Fruit fly (Drosophila melanogaster) whole organism, prepupa: Measurements from ENCODE around the gene Ssl2.

Source experiments
- CG16779 ChIP-seq: fragments of 200-800 bp; sonication (Bioruptor generic); optimal IDR thresholded peaks from 3 replicates; lab custom pipeline; 2017; ENCODE audit warnings: missing biosample characterization, mild to moderate bottlenecking, missing genetic modification characterization
- CG6854 ChIP-seq: fragments of 200-800 bp; sonication (Bioruptor generic); optimal IDR thresholded peaks from 2 replicates; lab custom pipeline; 2017; ENCODE audit warnings: missing biosample characterization, mild to moderate bottlenecking, missing genetic modification characterization
- CG8632 ChIP-seq: fragments of 200-800 bp; sonication (Bioruptor generic); optimal IDR thresholded peaks from 3 replicates; lab custom pipeline; 2016; ENCODE audit warnings: missing biosample characterization, missing genetic modification characterization
- Hr38 ChIP-seq: sonication (Bioruptor generic); optimal IDR thresholded peaks from 2 replicates; lab custom pipeline; 2016; ENCODE audit warnings: missing biosample characterization, missing genetic modification characterization
- Hr39 ChIP-seq: fragments of 200-800 bp; sonication (Bioruptor generic); optimal IDR thresholded peaks from 2 replicates; lab custom pipeline; 2016; ENCODE audit warnings: missing biosample characterization, missing genetic modification characterization
- Lpt ChIP-seq: fragments of 200-800 bp; sonication (Bioruptor generic); optimal IDR thresholded peaks from 3 replicates; lab custom pipeline; 2016; ENCODE audit warnings: missing biosample characterization, missing genetic modification characterization
- Met ChIP-seq: fragments of 200-800 bp; sonication (Bioruptor generic); optimal IDR thresholded peaks from 3 replicates; lab custom pipeline; 2016; ENCODE audit warnings: missing biosample characterization, missing genetic modification characterization
- Smox ChIP-seq: fragments of 200-800 bp; sonication (Bioruptor generic); optimal IDR thresholded peaks from 3 replicates; lab custom pipeline; 2016; ENCODE audit warnings: missing biosample characterization, missing genetic modification characterization
- Sox102F ChIP-seq: fragments of 200-800 bp; sonication (Bioruptor generic); optimal IDR thresholded peaks from 2 replicates; lab custom pipeline; 2016; ENCODE audit warnings: missing biosample characterization, mild to moderate bottlenecking, missing genetic modification characterization
- fkh ChIP-seq: fragments of 200-800 bp; sonication (Bioruptor generic); optimal IDR thresholded peaks from 3 replicates; lab custom pipeline; 2017; ENCODE audit warnings: missing biosample characterization, mild to moderate bottlenecking, missing genetic modification characterization, moderate library complexity
- pdm3 ChIP-seq: fragments of 200-800 bp; sonication (Bioruptor generic); optimal IDR thresholded peaks from 3 replicates; lab custom pipeline; 2016; ENCODE audit warnings: missing biosample characterization, missing genetic modification characterization
- salr ChIP-seq, 2 experiments: fragments of 200-800 bp; sonication (Bioruptor generic); optimal IDR thresholded peaks; 3 replicates each; lab custom pipeline; 2016 to 2018; ENCODE audit warnings: missing biosample characterization in 2 of 2, missing genetic modification characterization in 2 of 2, mild to moderate bottlenecking in 1 of 2

DNA sequence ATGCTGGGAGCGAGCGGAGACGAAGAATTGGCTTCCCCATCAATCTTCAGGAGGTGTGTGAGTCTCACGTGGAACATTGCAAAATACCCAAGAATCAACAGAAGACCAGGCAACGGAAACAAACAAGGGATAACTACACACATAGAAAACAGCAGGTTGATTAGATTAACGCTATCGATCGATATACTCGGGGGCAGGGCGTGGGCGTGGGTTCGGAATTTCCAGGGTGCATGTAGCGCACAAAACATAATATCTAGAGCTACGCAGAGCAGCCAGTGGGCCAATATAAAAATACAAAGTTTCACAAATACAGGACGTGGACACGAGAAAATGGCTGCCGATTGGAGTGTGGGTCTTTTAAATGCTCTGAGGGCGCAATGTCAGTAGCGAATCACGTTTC is 26.9 kb upstream of the Ssl2 start:
- no peak for TF ChIP-seq Lpt (GFP tag; lab: Kevin White, UChicago)
- TF ChIP-seq CG8632, result no peak
- no peak for TF ChIP-seq pdm3 (GFP tag; lab: Kevin White, UChicago)
- TF ChIP-seq salr (GFP tag; optimal IDR thresholded peaks at IDR 0.05; lab: Kevin White, UChicago), result no peak
- no peak for TF ChIP-seq CG6854 (GFP tag; lab: Kevin White, UChicago)
- TF ChIP-seq fkh (GFP tag; lab: Kevin White, UChicago), result no peak
- no peak for TF ChIP-seq Hr39 (GFP tag; lab: Kevin White, UChicago)
- no peak for TF ChIP-seq Met (GFP tag; lab: Kevin White, UChicago)
- no peak for TF ChIP-seq CG16779
- no peak for TF ChIP-seq Hr38
- TF ChIP-seq Sox102F (GFP tag; lab: Kevin White, UChicago), result no peak
- TF ChIP-seq Smox, result no peak
